Worm (Caenorhabditis elegans) whole organism, L1 larva: ENCODE measurements around the gene cit-1.2.

ENCODE experiments used
- C04F5.9 ChIP-seq: sonication (generic microtip); optimal IDR thresholded peaks from 2 replicates; lab custom pipeline; 2016; ENCODE audit warnings: missing genetic modification characterization, missing compliant biosample characterization
- C16A3.4 ChIP-seq: fragments of 150-350 bp; optimal IDR thresholded peaks from 2 replicates; lab custom pipeline; 2014; ENCODE audit warnings: missing biosample characterization, missing genetic modification characterization
- F16B12.6 ChIP-seq: fragments of 150-350 bp; optimal IDR thresholded peaks from 2 replicates; lab custom pipeline; 2014; ENCODE audit warnings: missing biosample characterization, missing genetic modification characterization
- Y116A8C.19 ChIP-seq: sonication (generic microtip); optimal IDR thresholded peaks from 2 replicates; lab custom pipeline; 2016; ENCODE audit warnings: missing compliant biosample characterization, missing genetic modification characterization, borderline replicate concordance
- alr-1 ChIP-seq: fragments of 200-800 bp; sonication (Bioruptor generic); optimal IDR thresholded peaks from 2 replicates; lab custom pipeline; 2018; ENCODE audit warnings: borderline replicate concordance, mild to moderate bottlenecking, missing genetic modification characterization, missing compliant biosample characterization
- blmp-1 ChIP-seq: fragments of 150-350 bp; optimal IDR thresholded peaks from 2 replicates; lab custom pipeline; 2014; ENCODE audit warnings: missing biosample characterization, missing genetic modification characterization
- ceh-8 ChIP-seq: fragments of 200-800 bp; sonication (Bioruptor generic); optimal IDR thresholded peaks from 2 replicates; lab custom pipeline; 2018; ENCODE audit warnings: mild to moderate bottlenecking, missing genetic modification characterization, moderate library complexity, missing compliant biosample characterization
- ceh-82 ChIP-seq, 3 experiments: fragments of 150-350 bp in 1 of 3; sonication (generic microtip) in 2 of 3; optimal IDR thresholded peaks; 2 replicates each; lab custom pipeline; 2014 to 2017; ENCODE audit warnings: missing biosample characterization in 3 of 3, missing genetic modification characterization in 3 of 3
- ceh-88 ChIP-seq: fragments of 200-800 bp; sonication (Bioruptor generic); IDR thresholded peaks from 2 replicates; pipeline ENCODE4 v1.3.6; 2022; ENCODE audit warnings: missing genetic modification characterization, missing compliant biosample characterization
- ceh-90 ChIP-seq: sonication (generic microtip); optimal IDR thresholded peaks from 2 replicates; lab custom pipeline; 2016; ENCODE audit warnings: missing genetic modification characterization, missing compliant biosample characterization
- dpl-1 ChIP-seq, 3 experiments: fragments of 150-350 bp in 2 of 3; sonication (generic microtip) in 1 of 3; optimal IDR thresholded peaks; 2 replicates each; lab custom pipeline; 2014 to 2017; ENCODE audit warnings: missing biosample characterization in 3 of 3, missing genetic modification characterization in 3 of 3, missing genetic modification reagents in 3 of 3
- dsc-1 ChIP-seq: sonication (generic microtip); optimal IDR thresholded peaks from 2 replicates; lab custom pipeline; 2016; ENCODE audit warnings: mild to moderate bottlenecking, missing genetic modification characterization, missing compliant biosample characterization
- efl-1 ChIP-seq, 4 experiments: fragments of 150-350 bp; optimal IDR thresholded peaks in 3 of 4; peaks in 1 of 4; 1 replicate in 1 of 4; 2 replicates in 3 of 4; lab custom pipeline; 2014; ENCODE audit warnings: missing biosample characterization in 2 of 4, missing genetic modification characterization in 2 of 4, missing genetic modification reagents in 2 of 4
- elt-3 ChIP-seq, 6 experiments: fragments of 150-350 bp in 1 of 6; sonication (generic microtip); optimal IDR thresholded peaks; 2 replicates each; lab custom pipeline; 2017 to 2018; ENCODE audit warnings: missing biosample characterization in 6 of 6, missing genetic modification characterization in 6 of 6, inconsistent platforms in 1 of 6
- fkh-4 ChIP-seq: sonication (generic microtip); optimal IDR thresholded peaks from 2 replicates; lab custom pipeline; 2016; ENCODE audit warnings: missing compliant biosample characterization, missing genetic modification characterization, borderline replicate concordance
- grh-1 ChIP-seq: fragments of 200-800 bp; sonication (Bioruptor generic); IDR thresholded peaks from 2 replicates; pipeline ENCODE4 v1.3.6; 2022; ENCODE audit warnings: missing genetic modification reagents, missing genetic modification characterization, missing compliant biosample characterization
- hpl-2 ChIP-seq: fragments of 150-350 bp; optimal IDR thresholded peaks from 2 replicates; lab custom pipeline; 2014; ENCODE audit warnings: missing biosample characterization, missing genetic modification reagents, missing genetic modification characterization
- isw-1 ChIP-seq: fragments of 200-800 bp; sonication (Bioruptor generic); IDR thresholded peaks from 2 replicates; pipeline ENCODE4 v1.3.6; 2022; ENCODE audit warnings: missing genetic modification characterization, missing compliant biosample characterization
- lin-13 ChIP-seq: fragments of 150-350 bp; optimal IDR thresholded peaks from 2 replicates; lab custom pipeline; 2014; ENCODE audit warnings: missing biosample characterization, missing genetic modification reagents, missing genetic modification characterization
- lin-14 ChIP-seq: fragments of 200-800 bp; sonication (Bioruptor generic); optimal IDR thresholded peaks from 2 replicates; lab custom pipeline; 2018; ENCODE audit warnings: mild to moderate bottlenecking, missing genetic modification characterization, moderate library complexity, missing compliant biosample characterization
- lin-15B ChIP-seq: fragments of 150-350 bp; sonication (generic microtip); optimal IDR thresholded peaks from 3 replicates; lab custom pipeline; 2014; ENCODE audit warnings: missing biosample characterization, missing genetic modification characterization
- lin-35 ChIP-seq, 2 experiments: fragments of 150-350 bp; optimal IDR thresholded peaks; 2 replicates each; lab custom pipeline; 2014; ENCODE audit warnings: missing biosample characterization in 2 of 2, missing genetic modification characterization in 2 of 2, missing genetic modification reagents in 2 of 2
- lin-39 ChIP-seq: fragments of 150-350 bp; optimal IDR thresholded peaks from 2 replicates; lab custom pipeline; 2014; ENCODE audit warnings: missing biosample characterization, missing genetic modification reagents, missing genetic modification characterization
- lsy-2 ChIP-seq, 2 experiments: fragments of 150-350 bp; optimal IDR thresholded peaks; 2 replicates each; lab custom pipeline; 2014; ENCODE audit warnings: missing biosample characterization in 2 of 2, missing genetic modification characterization in 2 of 2
- mab-9 ChIP-seq: fragments of 200-800 bp; sonication (Bioruptor generic); IDR thresholded peaks from 2 replicates; pipeline ENCODE4 v1.3.6; 2022; ENCODE audit warnings: missing genetic modification reagents, missing genetic modification characterization, missing compliant biosample characterization
- mdl-1 ChIP-seq, 2 experiments: fragments of 150-350 bp; optimal IDR thresholded peaks; 2 replicates each; lab custom pipeline; 2014 to 2017; ENCODE audit warnings: missing biosample characterization in 2 of 2, missing genetic modification characterization in 2 of 2, inconsistent platforms in 1 of 2
- mep-1 ChIP-seq: fragments of 150-350 bp; optimal IDR thresholded peaks from 2 replicates; lab custom pipeline; 2014; ENCODE audit warnings: missing biosample characterization, missing genetic modification characterization
- nhr-47 ChIP-seq: sonication (generic microtip); optimal IDR thresholded peaks from 2 replicates; lab custom pipeline; 2016; ENCODE audit warnings: mild to moderate bottlenecking, missing genetic modification characterization, moderate library complexity, missing compliant biosample characterization
- nhr-85 ChIP-seq: sonication (generic microtip); peaks from one replicate; lab custom pipeline; 2016; ENCODE audit warnings: missing genetic modification characterization, inconsistent platforms, missing compliant biosample characterization
- pag-3 ChIP-seq: sonication (generic microtip); optimal IDR thresholded peaks from 2 replicates; lab custom pipeline; 2017; ENCODE audit warnings: missing genetic modification characterization, mild to moderate bottlenecking, missing compliant biosample characterization, antibody characterized with exemption, borderline replicate concordance; ENCODE audit not compliant: insufficient read depth
- skn-1 ChIP-seq: fragments of 150-350 bp; optimal IDR thresholded peaks from 2 replicates; lab custom pipeline; 2014; ENCODE audit warnings: missing biosample characterization, missing genetic modification characterization
- sox-4 ChIP-seq: sonication (generic microtip); optimal IDR thresholded peaks from 2 replicates; lab custom pipeline; 2016; ENCODE audit warnings: missing genetic modification characterization, missing compliant biosample characterization
- sptf-1 ChIP-seq: fragments of 150-350 bp; optimal IDR thresholded peaks from 2 replicates; lab custom pipeline; 2014; ENCODE audit warnings: missing biosample characterization, missing genetic modification characterization
- unc-30 ChIP-seq: sonication (generic microtip); optimal IDR thresholded peaks from 2 replicates; lab custom pipeline; 2017; ENCODE audit warnings: missing biosample characterization, missing genetic modification characterization
- unc-62 ChIP-seq: fragments of 150-350 bp; optimal IDR thresholded peaks from 2 replicates; lab custom pipeline; 2014; ENCODE audit warnings: missing biosample characterization, missing genetic modification reagents, missing genetic modification characterization
- unc-86 ChIP-seq: sonication (generic microtip); optimal IDR thresholded peaks from 2 replicates; lab custom pipeline; 2016; ENCODE audit warnings: missing genetic modification characterization, missing compliant biosample characterization
- zip-4 ChIP-seq: fragments of 200-800 bp; sonication (Bioruptor generic); optimal IDR thresholded peaks from 2 replicates; lab custom pipeline; 2018; ENCODE audit warnings: mild to moderate bottlenecking, missing genetic modification characterization, moderate library complexity, missing compliant biosample characterization

cit-1.2 gene

ce11 chrIII:7997447-7998046 is 13.0 kb upstream of the cit-1.2 start:
- TF ChIP-seq blmp-1 (tag; lab: Kevin White, UChicago): no peak
- no peak for TF ChIP-seq mab-9 (GFP tag; lab: Robert Waterston, UW)
- TF ChIP-seq zip-4 (GFP tag; lab: Kevin White, UChicago): no peak
- TF ChIP-seq alr-1 (tag; lab: Kevin White, UChicago): no peak
- TF ChIP-seq, all 84 proteins: peak for 0

- TF ChIP-seq sptf-1 (tag; lab: Kevin White, UChicago) (no peak), dsc-1 (peak; percentile 97)
Measured at ce11 chrIII:8001557-8001956, 9.0 kb upstream of the cit-1.2 start.

- TF ChIP-seq lin-15B (tag; lab: Kevin White, UChicago): no peak
- no peak for TF ChIP-seq unc-30 (tag; lab: Kevin White, UChicago)
- TF ChIP-seq isw-1 (GFP tag; lab: Robert Waterston, UW): no peak
- TF ChIP-seq lin-39 (tag; lab: Kevin White, UChicago): no peak
- TF ChIP-seq grh-1 (GFP tag; lab: Robert Waterston, UW): no peak
- TF ChIP-seq sptf-1 (tag; lab: Kevin White, UChicago): no peak
- TF ChIP-seq sox-4 (tag; lab: Kevin White, UChicago): no peak
- no peak for TF ChIP-seq elt-3 (tag; optimal IDR thresholded peaks at IDR 0.05; lab: Kevin White, UChicago)
- TF ChIP-seq ceh-88: no peak
- no peak for TF ChIP-seq unc-86
- TF ChIP-seq nhr-85 (tag; lab: Kevin White, UChicago): no peak
- no peak for TF ChIP-seq fkh-4 (tag; lab: Kevin White, UChicago)
- no peak for TF ChIP-seq mdl-1 (tag; optimal IDR thresholded peaks at IDR 0.05; lab: Kevin White, UChicago)
- no peak for TF ChIP-seq lin-13 (GFP tag; lab: Kevin White, UChicago)
- no peak for TF ChIP-seq nhr-47 (tag; lab: Kevin White, UChicago)
Measured at ce11 chrIII:8004091-8004490, 6.5 kb upstream of the cit-1.2 start, which contains the start of gene C06G4.6. TSS of gene C06G4.6 (plus strand) at chrIII:8004391.

- TF ChIP-seq lin-15B (tag; lab: Kevin White, UChicago) (peak; percentile 38), unc-62 (GFP tag; lab: Kevin White, UChicago) (no peak), dpl-1 (GFP tag; optimal IDR thresholded peaks at IDR 0.05; lab: Kevin White, UChicago) (peak in 2 of 3 experiments; percentile 33 to 49), skn-1 (peak; percentile 32), C04F5.9 (tag; lab: Kevin White, UChicago) (no peak), Y116A8C.19 (tag; lab: Kevin White, UChicago) (no peak), lin-14 (GFP tag; lab: Kevin White, UChicago) (no peak), F16B12.6 (tag; lab: Kevin White, UChicago) (no peak), lin-35 (GFP tag; optimal IDR thresholded peaks at IDR 0.05; lab: Kevin White, UChicago) (peak; percentile 32 to 37), mep-1 (tag; lab: Kevin White, UChicago) (no peak), efl-1 (optimal IDR thresholded peaks at IDR 0.05; lab: Kevin White, UChicago) (peak; percentile 37 to 52), efl-1 (GFP tag; optimal IDR thresholded peaks at IDR 0.05 in 1 of 2; lab: Kevin White, UChicago) (peak in 1 of 2 experiments; percentile 44), elt-3 (tag; optimal IDR thresholded peaks at IDR 0.05; lab: Kevin White, UChicago) (no peak), blmp-1 (tag; lab: Kevin White, UChicago) (no peak), ceh-82 (tag; optimal IDR thresholded peaks at IDR 0.05; lab: Kevin White, UChicago) (peak in 2 of 3 experiments; percentile 7 to 18), lsy-2 (tag; optimal IDR thresholded peaks at IDR 0.05; lab: Kevin White, UChicago) (peak; percentile 38 to 66), ceh-90 (tag; lab: Kevin White, UChicago) (no peak), C16A3.4 (tag; lab: Kevin White, UChicago) (peak; percentile 37), hpl-2 (GFP tag; lab: Kevin White, UChicago) (no peak), ceh-8 (GFP tag; lab: Kevin White, UChicago) (no peak), nhr-85 (tag; lab: Kevin White, UChicago) (peak; percentile 32), pag-3 (no peak)
Measured at ce11 chrIII:8009769-8010168, 803 bp upstream of the cit-1.2 start, which contains the start of gene cit-1.1. TSS of gene cit-1.1 (minus strand) at chrIII:8009821.
